Fruit fly (Drosophila melanogaster): ENCODE results near the gene CG13907.

CG13907 gene

DNA sequence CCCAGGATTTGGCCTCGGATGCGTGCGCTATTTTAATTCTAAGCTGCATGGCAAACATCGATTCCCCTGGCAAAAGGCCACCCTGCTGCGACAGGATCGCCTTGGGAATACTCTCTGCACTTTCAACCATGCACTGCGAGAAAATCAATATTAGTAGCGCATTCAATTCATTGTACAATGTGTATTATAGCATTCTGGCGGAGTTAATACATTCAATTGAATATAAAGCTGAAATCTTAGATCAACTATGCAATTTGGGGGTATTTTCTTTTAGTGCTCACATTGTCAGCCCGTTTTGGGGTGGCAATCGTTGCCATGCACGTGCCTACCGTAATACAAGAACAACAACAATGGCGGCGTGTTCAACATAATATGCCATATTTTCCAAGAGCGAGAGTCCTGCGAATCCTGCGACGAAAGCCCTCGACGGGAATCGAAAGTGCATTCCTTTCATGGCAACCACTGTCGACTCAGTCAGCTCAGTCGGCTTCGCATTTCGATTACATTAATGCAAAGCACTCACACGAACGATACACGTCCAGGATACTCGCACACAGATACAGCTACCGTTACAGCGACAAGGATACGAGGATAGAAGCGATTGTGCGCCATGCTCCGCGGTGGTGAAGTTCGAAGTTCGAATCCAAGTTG lies 26.0 kb upstream of the CG13907 start (continued):
- no peak for TF ChIP-seq CG11723 (GFP tag; optimal IDR thresholded peaks at IDR 0.05)
- TF ChIP-seq hkb (optimal IDR thresholded peaks at IDR 0.05) = no peak
- TF ChIP-seq hkb (GFP tag; IDR thresholded peaks at IDR 0.05) = no peak
- TF ChIP-seq CG18262 (tag; optimal IDR thresholded peaks at IDR 0.05) = peak; percentile 49
- TF ChIP-seq CG4282 (GFP tag; optimal IDR thresholded peaks at IDR 0.05) = no peak
- TF ChIP-seq p53 (GFP tag; optimal IDR thresholded peaks at IDR 0.05) = no peak
- no peak for TF ChIP-seq fu2 (GFP tag; optimal IDR thresholded peaks at IDR 0.05)
- peak; percentile 65 for TF ChIP-seq CG10979 (tag; optimal IDR thresholded peaks at IDR 0.05)
- TF ChIP-seq CG2129 (GFP tag; IDR thresholded peaks at IDR 0.05; ENCODE audit: partially characterized antibody) = no peak
- no peak for TF ChIP-seq sug (tag; optimal IDR thresholded peaks at IDR 0.05)
- no peak for TF ChIP-seq CG32767 (GFP tag; IDR thresholded peaks at IDR 0.05)
- no peak for TF ChIP-seq ac (GFP tag; optimal IDR thresholded peaks at IDR 0.05)
- no peak for TF ChIP-seq CG7271 (tag; optimal IDR thresholded peaks at IDR 0.05)
- TF ChIP-seq wdn (GFP tag; IDR thresholded peaks at IDR 0.05) = no peak
- no peak for TF ChIP-seq mld (GFP tag; IDR thresholded peaks at IDR 0.05; ENCODE audit: partially characterized antibody)
- TF ChIP-seq HLH54F (GFP tag; optimal IDR thresholded peaks at IDR 0.05) = no peak
- 0 out of 2 replicates have a peak, but pooled peaks have one; percentile 17 for TF ChIP-seq CG10959 (GFP tag; IDR thresholded peaks at IDR 0.05)
- 0 out of 2 replicates have a peak, but pooled peaks have one; percentile 30 for TF ChIP-seq seq (GFP tag; IDR thresholded peaks at IDR 0.05)
- TF ChIP-seq CG9609 (GFP tag; optimal IDR thresholded peaks at IDR 0.05) = no peak
- TF ChIP-seq Drgx (GFP tag; IDR thresholded peaks at IDR 0.05) = no peak
- no peak for TF ChIP-seq sc (optimal IDR thresholded peaks at IDR 0.05)
- TF ChIP-seq sc (GFP tag; optimal IDR thresholded peaks at IDR 0.05) = no peak
- TF ChIP-seq Ptx1 (GFP tag; IDR thresholded peaks at IDR 0.05) = no peak
- peak in 1 of 2 experiments; percentile 33 for TF ChIP-seq dpn (GFP tag; optimal IDR thresholded peaks at IDR 0.05)
- TF ChIP-seq stc (GFP tag; IDR thresholded peaks at IDR 0.05) = 0 out of 2 replicates have a peak, but pooled peaks have one; percentile 19
- peak; percentile 41 for TF ChIP-seq CG14710 (tag; optimal IDR thresholded peaks at IDR 0.05)
- no peak for TF ChIP-seq ERR (GFP tag; optimal IDR thresholded peaks at IDR 0.05)
- TF ChIP-seq NC2β (GFP tag; optimal IDR thresholded peaks at IDR 0.05) = peak; percentile 40
- no peak for TF ChIP-seq tx (GFP tag; optimal IDR thresholded peaks at IDR 0.05)
- TF ChIP-seq CG18619 (GFP tag; optimal IDR thresholded peaks at IDR 0.05) = peak; percentile 2
- peak; percentile 76 for TF ChIP-seq Hey (tag; optimal IDR thresholded peaks at IDR 0.05)
- TF ChIP-seq CG4360 (GFP tag; IDR thresholded peaks at IDR 0.05) = peak; percentile 46
- no peak for TF ChIP-seq CG12659 (GFP tag; optimal IDR thresholded peaks at IDR 0.05)
- TF ChIP-seq CG4617 (GFP tag; optimal IDR thresholded peaks at IDR 0.05; ENCODE audit: borderline replicate concordance) = no peak
- TF ChIP-seq CG15011 (GFP tag; optimal IDR thresholded peaks at IDR 0.05) = no peak
- TF ChIP-seq chif (GFP tag; optimal IDR thresholded peaks at IDR 0.05) = peak in 1 of 2 experiments; percentile 50
- peak; percentile 33 for TF ChIP-seq grau (tag; optimal IDR thresholded peaks at IDR 0.05)
- TF ChIP-seq Scr (GFP tag; IDR thresholded peaks at IDR 0.05; ENCODE audit: partially characterized antibody) = no peak
- TF ChIP-seq prd (optimal IDR thresholded peaks at IDR 0.05) = no peak
- peak; percentile 46; the same call in 2 of the 3 replicates for TF ChIP-seq prd (GFP tag; IDR thresholded peaks at IDR 0.05)
- TF ChIP-seq Nf-YA (GFP tag; IDR thresholded peaks at IDR 0.05) = no peak
- no peak for TF ChIP-seq vfl (GFP tag; optimal IDR thresholded peaks at IDR 0.05)
- TF ChIP-seq Trl (optimal IDR thresholded peaks at IDR 0.05) = no peak
- TF ChIP-seq Trl (GFP tag; optimal IDR thresholded peaks at IDR 0.05) = no peak
- no peak for TF ChIP-seq Gsc (GFP tag; IDR thresholded peaks at IDR 0.05)
- no peak for TF ChIP-seq unc-4 (GFP tag; IDR thresholded peaks at IDR 0.05; ENCODE audit: partially characterized antibody)
- TF ChIP-seq CG10209 (GFP tag; optimal IDR thresholded peaks at IDR 0.05) = peak; percentile 20
- no peak for TF ChIP-seq fd64A (GFP tag; optimal IDR thresholded peaks at IDR 0.05)
- TF ChIP-seq CG12299 (tag; optimal IDR thresholded peaks at IDR 0.05) = no peak
- no peak for TF ChIP-seq emc (GFP tag; optimal IDR thresholded peaks at IDR 0.05)
- no peak for TF ChIP-seq gcm2 (GFP tag; optimal IDR thresholded peaks at IDR 0.05)
- no peak for TF ChIP-seq Six4 (GFP tag; optimal IDR thresholded peaks at IDR 0.05)
